Fruit fly (Drosophila melanogaster) whole organism, embryonic: ENCODE data around the gene CG15435.

Experiments used
- Atf-2 ChIP-seq: fragments of 200-800 bp; sonication (Bioruptor generic); optimal IDR thresholded peaks from 2 replicates; lab custom pipeline; 2016; ENCODE audit warnings: missing biosample characterization, missing genetic modification characterization
- Bgb ChIP-seq: fragments of 200-800 bp; sonication (Bioruptor generic); IDR thresholded peaks from 2 replicates; pipeline ENCODE4 v1.3.6; 2022; ENCODE audit warnings: missing biosample characterization, missing genetic modification characterization; ENCODE audit not compliant: partially characterized antibody
- Blimp-1 ChIP-seq: fragments of 200-800 bp; sonication (Bioruptor generic); optimal IDR thresholded peaks from 3 replicates; lab custom pipeline; 2018; ENCODE audit warnings: missing biosample characterization, missing genetic modification characterization, mild to moderate bottlenecking, moderate library complexity, missing genetic modification reagents
- CG12391 ChIP-seq: fragments of 200-800 bp; sonication (Bioruptor generic); optimal IDR thresholded peaks from 3 replicates; lab custom pipeline; 2018; ENCODE audit warnings: missing biosample characterization, mild to moderate bottlenecking, missing genetic modification characterization, moderate library complexity
- CG12659 ChIP-seq: fragments of 200-800 bp; sonication (Bioruptor generic); optimal IDR thresholded peaks from 3 replicates; lab custom pipeline; 2017; ENCODE audit warnings: mild to moderate bottlenecking, missing biosample characterization, missing genetic modification reagents, missing genetic modification characterization
- CG13287 ChIP-seq: fragments of 200-800 bp; sonication (Bioruptor generic); IDR thresholded peaks from 2 replicates; pipeline ENCODE4 v1.3.6; 2022; ENCODE audit warnings: missing biosample characterization, missing genetic modification characterization; ENCODE audit not compliant: partially characterized antibody
- CG13424 ChIP-seq: fragments of 200-800 bp; sonication (Bioruptor generic); optimal IDR thresholded peaks from 2 replicates; lab custom pipeline; 2019; ENCODE audit warnings: missing biosample characterization, mild to moderate bottlenecking, missing genetic modification characterization, moderate library complexity
- CG2129 ChIP-seq: fragments of 200-800 bp; sonication (Bioruptor generic); IDR thresholded peaks from 2 replicates; pipeline ENCODE4 v1.3.6; 2022; ENCODE audit warnings: missing biosample characterization, missing genetic modification characterization; ENCODE audit not compliant: partially characterized antibody
- CG2678 ChIP-seq: fragments of 200-800 bp; sonication (Bioruptor generic); optimal IDR thresholded peaks from 3 replicates; lab custom pipeline; 2019; ENCODE audit warnings: missing biosample characterization, mild to moderate bottlenecking, missing genetic modification characterization, moderate library complexity
- CG33213 ChIP-seq: fragments of 200-800 bp; sonication (Bioruptor generic); optimal IDR thresholded peaks from 3 replicates; lab custom pipeline; 2016; ENCODE audit warnings: missing biosample characterization, missing genetic modification characterization
- CG34376 ChIP-seq: fragments of 200-800 bp; sonication (Bioruptor generic); optimal IDR thresholded peaks from 2 replicates; lab custom pipeline; 2018; ENCODE audit warnings: missing biosample characterization, mild to moderate bottlenecking, missing genetic modification characterization
- CG3995 ChIP-seq: fragments of 200-800 bp; sonication (Bioruptor generic); optimal IDR thresholded peaks from 3 replicates; lab custom pipeline; 2016; ENCODE audit warnings: missing biosample characterization, missing genetic modification characterization
- CG4404 ChIP-seq: fragments of 200-800 bp; sonication (Bioruptor generic); IDR thresholded peaks from 2 replicates; pipeline ENCODE4 v1.3.6; 2022; ENCODE audit warnings: missing biosample characterization, missing genetic modification characterization
- CG4424 ChIP-seq: fragments of 200-800 bp; sonication (Bioruptor generic); optimal IDR thresholded peaks from 3 replicates; lab custom pipeline; 2016; ENCODE audit warnings: missing biosample characterization, missing genetic modification characterization
- CG6654 ChIP-seq: fragments of 200-800 bp; sonication (Bioruptor generic); optimal IDR thresholded peaks from 2 replicates; lab custom pipeline; 2017; ENCODE audit warnings: missing biosample characterization, mild to moderate bottlenecking, missing genetic modification characterization
- CG6791 ChIP-seq: fragments of 200-800 bp; sonication (Bioruptor generic); IDR thresholded peaks from 3 replicates; pipeline ENCODE4 v1.3.6; 2022; ENCODE audit warnings: missing biosample characterization, missing genetic modification characterization; ENCODE audit not compliant: partially characterized antibody
- CG7271 ChIP-seq: fragments of 200-800 bp; sonication (Bioruptor generic); optimal IDR thresholded peaks from 2 replicates; lab custom pipeline; 2018; ENCODE audit warnings: missing biosample characterization, mild to moderate bottlenecking, missing genetic modification characterization, moderate library complexity
- CG7556 ChIP-seq: fragments of 200-800 bp; sonication (Bioruptor generic); optimal IDR thresholded peaks from 2 replicates; lab custom pipeline; 2017; ENCODE audit warnings: missing biosample characterization, mild to moderate bottlenecking, missing genetic modification characterization
- CG8290 ChIP-seq, 3 experiments: fragments of 200-800 bp; sonication (Bioruptor generic); optimal IDR thresholded peaks; 2 replicates each; lab custom pipeline; 2016 to 2019; ENCODE audit warnings: missing biosample characterization in 3 of 3, missing genetic modification characterization in 3 of 3, mild to moderate bottlenecking in 2 of 3, moderate library complexity in 1 of 3
- CG8924 ChIP-seq: fragments of 200-800 bp; optimal IDR thresholded peaks from 3 replicates; lab custom pipeline; 2019; ENCODE audit warnings: missing biosample characterization, mild to moderate bottlenecking, missing genetic modification characterization, moderate library complexity
- CG9437 ChIP-seq: fragments of 200-800 bp; sonication (Bioruptor generic); optimal IDR thresholded peaks from 2 replicates; lab custom pipeline; 2018; ENCODE audit warnings: missing biosample characterization, mild to moderate bottlenecking, missing genetic modification characterization
- CG9797 ChIP-seq: fragments of 200-800 bp; sonication (Bioruptor generic); optimal IDR thresholded peaks from 3 replicates; lab custom pipeline; 2018; ENCODE audit warnings: missing biosample characterization, mild to moderate bottlenecking, missing genetic modification characterization
- Dll ChIP-seq: fragments of 200-800 bp; sonication (Bioruptor generic); IDR thresholded peaks from 4 replicates; pipeline ENCODE4 v1.3.6; 2022; ENCODE audit warnings: missing biosample characterization, missing genetic modification characterization; ENCODE audit not compliant: partially characterized antibody
- Doc2 ChIP-seq: fragments of 200-800 bp; sonication (Bioruptor generic); IDR thresholded peaks from 2 replicates; pipeline ENCODE4 v1.3.6; 2022; ENCODE audit warnings: missing biosample characterization, missing genetic modification characterization
- Dp ChIP-seq: fragments of 200-800 bp; sonication (Bioruptor generic); optimal IDR thresholded peaks from 2 replicates; lab custom pipeline; 2018; ENCODE audit warnings: missing biosample characterization, mild to moderate bottlenecking, missing genetic modification characterization, moderate library complexity
- Gug ChIP-seq: fragments of 200-800 bp; sonication (Bioruptor generic); IDR thresholded peaks from 4 replicates; pipeline ENCODE4 v1.3.6; 2022; ENCODE audit warnings: missing biosample characterization, missing genetic modification characterization
- Hr3 ChIP-seq: fragments of 200-800 bp; sonication (Bioruptor generic); optimal IDR thresholded peaks from 3 replicates; lab custom pipeline; 2016; ENCODE audit warnings: missing biosample characterization, missing genetic modification characterization
- Mad ChIP-seq: fragments of 200-800 bp; sonication (Bioruptor generic); optimal IDR thresholded peaks from 2 replicates; lab custom pipeline; 2016; ENCODE audit warnings: missing biosample characterization, missing genetic modification characterization
- ase ChIP-seq: fragments of 200-800 bp; sonication (Bioruptor generic); IDR thresholded peaks from 3 replicates; pipeline ENCODE4 v1.3.6; 2022; ENCODE audit warnings: missing biosample characterization, missing genetic modification characterization
- ato ChIP-seq: fragments of 200-800 bp; sonication (Bioruptor generic); IDR thresholded peaks from 2 replicates; pipeline ENCODE4 v1.3.6; 2022; ENCODE audit warnings: missing biosample characterization, missing genetic modification characterization; ENCODE audit not compliant: partially characterized antibody
- bcd ChIP-seq: fragments of 200-800 bp; sonication (Bioruptor generic); optimal IDR thresholded peaks from 2 replicates; lab custom pipeline; 2017; ENCODE audit warnings: missing biosample characterization, mild to moderate bottlenecking, missing genetic modification characterization
- bigmax ChIP-seq: fragments of 200-800 bp; sonication (Bioruptor generic); optimal IDR thresholded peaks from 2 replicates; lab custom pipeline; 2018; ENCODE audit warnings: missing biosample characterization, mild to moderate bottlenecking, missing genetic modification characterization
- bowl ChIP-seq: fragments of 200-800 bp; sonication (Bioruptor generic); IDR thresholded peaks from 2 replicates; pipeline ENCODE4 v1.3.6; 2022; ENCODE audit warnings: missing biosample characterization, missing genetic modification characterization
- crol ChIP-seq: fragments of 200-800 bp; sonication (Bioruptor generic); IDR thresholded peaks from 2 replicates; pipeline ENCODE4 v1.3.6; 2022; ENCODE audit warnings: missing biosample characterization, missing genetic modification characterization
- danr ChIP-seq: fragments of 200-800 bp; sonication (Bioruptor generic); IDR thresholded peaks from 2 replicates; pipeline ENCODE4 v1.3.6; 2022; ENCODE audit warnings: missing biosample characterization, missing genetic modification characterization
- emc ChIP-seq: fragments of 200-800 bp; sonication (Bioruptor generic); optimal IDR thresholded peaks from 2 replicates; lab custom pipeline; 2016; ENCODE audit warnings: missing biosample characterization, missing genetic modification characterization
- fd64A ChIP-seq: fragments of 200-800 bp; sonication (Bioruptor generic); optimal IDR thresholded peaks from 3 replicates; lab custom pipeline; 2018; ENCODE audit warnings: missing biosample characterization, mild to moderate bottlenecking, missing genetic modification characterization
- ftz-f1 ChIP-seq: fragments of 200-800 bp; sonication (Bioruptor generic); optimal IDR thresholded peaks from 2 replicates; lab custom pipeline; 2016; ENCODE audit warnings: missing biosample characterization, missing genetic modification characterization
- inv ChIP-seq: fragments of 200-800 bp; sonication (Bioruptor generic); IDR thresholded peaks from 2 replicates; pipeline ENCODE4 v1.3.6; 2022; ENCODE audit warnings: missing biosample characterization, missing genetic modification characterization; ENCODE audit not compliant: partially characterized antibody
- kni ChIP-seq: fragments of 200-800 bp; sonication (Bioruptor generic); optimal IDR thresholded peaks from 3 replicates; lab custom pipeline; 2017; ENCODE audit warnings: mild to moderate bottlenecking, missing biosample characterization, missing genetic modification reagents, missing genetic modification characterization
- lab ChIP-seq: fragments of 200-800 bp; sonication (Bioruptor generic); optimal IDR thresholded peaks from 3 replicates; lab custom pipeline; 2017; ENCODE audit warnings: missing biosample characterization, missing genetic modification characterization, mild to moderate bottlenecking, moderate library complexity, missing genetic modification reagents
- luna ChIP-seq: fragments of 200-800 bp; sonication (Bioruptor generic); optimal IDR thresholded peaks from 2 replicates; lab custom pipeline; 2016; ENCODE audit warnings: missing biosample characterization, missing genetic modification characterization
- peb ChIP-seq: fragments of 200-800 bp; sonication (Bioruptor generic); IDR thresholded peaks from 2 replicates; pipeline ENCODE4 v1.3.6; 2022; ENCODE audit warnings: missing biosample characterization, missing genetic modification characterization
- ranshi ChIP-seq: fragments of 200-800 bp; sonication (Bioruptor generic); IDR thresholded peaks from 2 replicates; pipeline ENCODE4 v1.3.6; 2022; ENCODE audit warnings: missing biosample characterization, missing genetic modification characterization
- seq ChIP-seq: fragments of 200-800 bp; sonication (Bioruptor generic); IDR thresholded peaks from 2 replicates; pipeline ENCODE4 v1.3.6; 2022; ENCODE audit warnings: missing biosample characterization, missing genetic modification characterization
- slou ChIP-seq: fragments of 200-800 bp; sonication (Bioruptor generic); optimal IDR thresholded peaks from 3 replicates; lab custom pipeline; 2016; ENCODE audit warnings: missing biosample characterization, missing genetic modification characterization
- tin ChIP-seq: fragments of 200-800 bp; sonication (Bioruptor generic); optimal IDR thresholded peaks from 3 replicates; lab custom pipeline; 2016; ENCODE audit warnings: missing biosample characterization, missing genetic modification characterization
- tio ChIP-seq: fragments of 200-800 bp; sonication (Bioruptor generic); optimal IDR thresholded peaks from 2 replicates; lab custom pipeline; 2017; ENCODE audit warnings: missing biosample characterization, missing genetic modification characterization, inconsistent platforms
- unpg ChIP-seq: fragments of 200-800 bp; sonication (Bioruptor generic); optimal IDR thresholded peaks from 3 replicates; lab custom pipeline; 2018; ENCODE audit warnings: missing biosample characterization, mild to moderate bottlenecking, missing genetic modification characterization, moderate library complexity
- yki ChIP-seq: fragments of >200 bp; optimal IDR thresholded peaks from 3 replicates; lab custom pipeline; 2018

The CG15435 gene

dm6 chr2L:4448582-4449016 lies 10.9 kb upstream of the CG15435 start, which contains the start of gene MFS18 (continued):
- TF ChIP-seq Doc2 (GFP tag; lab: Robert Waterston, UW): peak; percentile 94
- peak; percentile 99 for TF ChIP-seq lab
- TF ChIP-seq CG4404 (GFP tag; lab: Robert Waterston, UW): peak; percentile 98
- peak; percentile 97 for TF ChIP-seq CG12659
- peak; percentile 86 for TF ChIP-seq Bgb (GFP tag; lab: Robert Waterston, UW)
- peak; percentile 92 for TF ChIP-seq ato (GFP tag; lab: Robert Waterston, UW)
- peak; percentile 99 for TF ChIP-seq Blimp-1 (GFP tag; lab: Kevin White, UChicago)
- peak; percentile 91 for TF ChIP-seq CG6654 (GFP tag; lab: Kevin White, UChicago)
- peak; percentile 91 for TF ChIP-seq fd64A (GFP tag; lab: Kevin White, UChicago)
- TF ChIP-seq danr: peak; percentile 97
- peak; percentile 90 for TF ChIP-seq Mad (GFP tag; lab: Kevin White, UChicago)
- peak; percentile 99 for TF ChIP-seq CG4424 (GFP tag; lab: Kevin White, UChicago)
- TF ChIP-seq luna: peak; percentile 73
- TF ChIP-seq ftz-f1 (GFP tag; lab: Kevin White, UChicago): peak; percentile 65
- TF ChIP-seq CG8290 (GFP tag; optimal IDR thresholded peaks at IDR 0.05; lab: Kevin White, UChicago): peak; percentile 97
- peak; percentile 20 to 78 for TF ChIP-seq CG8290 (tag; optimal IDR thresholded peaks at IDR 0.05; lab: Kevin White, UChicago)
- peak; percentile 97 for TF ChIP-seq CG7556 (GFP tag; lab: Kevin White, UChicago)
- TF ChIP-seq Atf-2 (GFP tag; lab: Kevin White, UChicago): peak; percentile 95
- peak; percentile 58 for TF ChIP-seq emc (GFP tag; lab: Kevin White, UChicago)
- peak; percentile 96 for TF ChIP-seq bowl
- TF ChIP-seq unpg (GFP tag; lab: Kevin White, UChicago): peak; percentile 96
- TF ChIP-seq yki (lab: Kevin White, UChicago): no peak
- peak; percentile 82 for TF ChIP-seq crol (GFP tag; lab: Robert Waterston, UW)
- TF ChIP-seq bcd: peak; percentile 98
- TF ChIP-seq inv (GFP tag; lab: Robert Waterston, UW): peak; percentile 48
- TF ChIP-seq ase (GFP tag; lab: Robert Waterston, UW): peak; percentile 99
- peak; percentile 99 for TF ChIP-seq ranshi
- peak; percentile 99 for TF ChIP-seq CG2678 (tag; lab: Kevin White, UChicago)
- TF ChIP-seq tio (GFP tag; lab: Kevin White, UChicago): no peak
- peak; percentile 75 for TF ChIP-seq bigmax (GFP tag; lab: Kevin White, UChicago)
- TF ChIP-seq peb (GFP tag; lab: Robert Waterston, UW): peak; percentile 99
- TF ChIP-seq CG13424 (tag; lab: Kevin White, UChicago): peak; percentile 92
- TF ChIP-seq Dp (GFP tag; lab: Kevin White, UChicago): peak; percentile 43
- TF ChIP-seq tin (GFP tag; lab: Kevin White, UChicago): peak; percentile 99
- TF ChIP-seq CG3995 (GFP tag; lab: Kevin White, UChicago): peak; percentile 77
- no peak for TF ChIP-seq kni
- TF ChIP-seq CG33213 (GFP tag; lab: Kevin White, UChicago): peak; percentile 68
- peak; percentile 64 for TF ChIP-seq CG9797
- peak; percentile 88 for TF ChIP-seq CG6791 (GFP tag; lab: Robert Waterston, UW)
- TF ChIP-seq CG12391 (tag; lab: Kevin White, UChicago): peak; percentile 98
- no peak; the same call in 1 of the 2 replicates for TF ChIP-seq CG2129 (GFP tag; lab: Robert Waterston, UW)
- peak; percentile 91 for TF ChIP-seq CG9437 (GFP tag; lab: Kevin White, UChicago)
- TF ChIP-seq CG7271: peak; percentile 99
- TF ChIP-seq Dll (GFP tag; lab: Robert Waterston, UW): peak; percentile 63; the same call in 2 of the 4 replicates
- peak; percentile 93 for TF ChIP-seq CG8924 (tag; lab: Kevin White, UChicago)
- peak; percentile 98 for TF ChIP-seq slou
- peak; percentile 98 for TF ChIP-seq Hr3 (GFP tag; lab: Kevin White, UChicago)
- peak; percentile 96 for TF ChIP-seq CG34376 (GFP tag; lab: Kevin White, UChicago)
- peak; percentile 99 for TF ChIP-seq Gug
- TF ChIP-seq seq (GFP tag; lab: Robert Waterston, UW): peak; percentile 99
- TF ChIP-seq CG13287: peak; percentile 67
